Worm (Caenorhabditis elegans): ENCODE measurements around the gene sra-39.

- no peak for TF ChIP-seq unc-39 (tag; optimal IDR thresholded peaks at IDR 0.05)
- TF ChIP-seq nhr-12 (tag; optimal IDR thresholded peaks at IDR 0.05), result no peak
- no peak for TF ChIP-seq nhr-237 (tag; optimal IDR thresholded peaks at IDR 0.05)
Observed at ce11 chrX:13855928-13856327, 47.3 kb downstream of the sra-39 start.

All from whole organism, mixed stage, embryonic.